Worm (Caenorhabditis elegans): ENCODE data around the gene tag-131.
A peak's percentile ranks its signal among the peaks of the same experiment; 100 is the strongest.

The tag-131 gene

ce11 chrIII:4287379-4287778 is 30.1 kb upstream of the tag-131 start, which contains the start of gene R10E4.3:
TSS of gene R10E4.3 (minus strand) at chrIII:4287479.
- TF ChIP-seq him-1 (tag; optimal IDR thresholded peaks at IDR 0.05) (no peak), W03F9.2 (tag; optimal IDR thresholded peaks at IDR 0.05) (no peak), dao-5 (tag; optimal IDR thresholded peaks at IDR 0.05) (no peak)

DNA sequence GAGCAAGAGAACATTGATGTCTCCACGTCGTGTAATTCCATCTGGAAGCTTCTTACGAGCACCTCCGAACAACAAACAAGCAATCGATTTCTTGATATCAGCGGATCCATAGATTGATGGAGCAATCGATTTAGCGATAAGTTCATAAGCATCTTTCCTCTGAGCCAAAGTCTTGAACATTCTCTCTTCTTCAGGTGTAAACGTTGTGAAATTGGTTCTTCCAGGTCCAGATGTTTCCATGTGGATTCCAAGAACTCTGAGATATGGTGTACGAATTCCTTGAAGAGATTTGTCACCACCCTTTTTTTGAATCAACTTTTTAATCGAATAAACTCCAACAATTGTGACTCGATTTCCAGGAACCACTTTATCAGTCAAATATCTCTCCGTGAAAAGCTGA is 27.6 kb upstream of the tag-131 start:
- TF ChIP-seq him-1 (tag; optimal IDR thresholded peaks at IDR 0.05), result no peak
- TF ChIP-seq dao-5 (tag; optimal IDR thresholded peaks at IDR 0.05), result no peak
- TF ChIP-seq W03F9.2 (tag; optimal IDR thresholded peaks at IDR 0.05), result no peak

ce11 chrIII:4291216-4291691 is 26.2 kb upstream of the tag-131 start, which contains the start of gene mcm-5:
TSS of gene mcm-5 (minus strand) at chrIII:4291266.
- TF ChIP-seq him-1 (tag; optimal IDR thresholded peaks at IDR 0.05), result no peak
- peak; percentile 69 for TF ChIP-seq W03F9.2 (tag; optimal IDR thresholded peaks at IDR 0.05)
- TF ChIP-seq dao-5 (tag; optimal IDR thresholded peaks at IDR 0.05), result no peak

DNA sequence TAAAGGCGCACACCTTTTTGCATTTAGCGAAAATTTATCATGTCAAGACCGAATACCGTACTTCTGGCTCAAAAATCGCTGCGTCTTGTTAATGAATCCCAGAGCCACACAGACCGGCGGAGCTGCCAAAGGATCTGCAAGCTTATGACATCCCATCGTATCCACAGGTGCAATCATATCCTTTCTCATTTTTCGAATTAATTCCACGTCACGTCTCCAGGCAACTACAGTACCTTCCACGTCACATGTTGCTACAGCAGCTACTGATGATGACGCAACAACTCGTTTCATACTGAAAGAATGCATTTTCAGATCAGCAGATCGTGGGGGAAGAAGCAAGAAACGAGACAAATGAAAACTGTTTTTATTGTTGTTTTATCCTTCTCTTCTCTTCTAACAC is 24.4 kb upstream of the tag-131 start, which contains the start of gene R10E4.6:
Gene R10E4.6, plus strand, starts transcription at position 301 of the 400 bp plus-strand sequence.
- TF ChIP-seq dao-5 (tag; optimal IDR thresholded peaks at IDR 0.05) (no peak), him-1 (tag; optimal IDR thresholded peaks at IDR 0.05) (no peak), W03F9.2 (tag; optimal IDR thresholded peaks at IDR 0.05) (no peak)

ce11 chrIII:4294153-4294862 is 23.2 kb upstream of the tag-131 start, which contains the start of the genes nth-1 and R10E4.7:
TSS of gene nth-1 (minus strand) at chrIII:4294253.
TSS of gene R10E4.7 (plus strand) at chrIII:4294812.
- TF ChIP-seq W03F9.2 (tag; optimal IDR thresholded peaks at IDR 0.05) (no peak), dao-5 (tag; optimal IDR thresholded peaks at IDR 0.05) (no peak)

- TF ChIP-seq W03F9.2 (tag; optimal IDR thresholded peaks at IDR 0.05) (no peak), him-1 (tag; optimal IDR thresholded peaks at IDR 0.05) (no peak), dao-5 (tag; optimal IDR thresholded peaks at IDR 0.05) (no peak)
Observed at ce11 chrIII:4300989-4301498, 16.5 kb upstream of the tag-131 start, which contains the start of gene R10E4.11. TSS of gene R10E4.11 (minus strand) at chrIII:4301039.

- TF ChIP-seq W03F9.2 (tag; optimal IDR thresholded peaks at IDR 0.05), result no peak
- TF ChIP-seq him-1 (tag; optimal IDR thresholded peaks at IDR 0.05), result no peak
- TF ChIP-seq dao-5 (tag; optimal IDR thresholded peaks at IDR 0.05), result no peak
Observed at ce11 chrIII:4302293-4302692, 15.2 kb upstream of the tag-131 start, which contains the start of gene R10E4.9. TSS of gene R10E4.9 (minus strand) at chrIII:4302393.

DNA sequence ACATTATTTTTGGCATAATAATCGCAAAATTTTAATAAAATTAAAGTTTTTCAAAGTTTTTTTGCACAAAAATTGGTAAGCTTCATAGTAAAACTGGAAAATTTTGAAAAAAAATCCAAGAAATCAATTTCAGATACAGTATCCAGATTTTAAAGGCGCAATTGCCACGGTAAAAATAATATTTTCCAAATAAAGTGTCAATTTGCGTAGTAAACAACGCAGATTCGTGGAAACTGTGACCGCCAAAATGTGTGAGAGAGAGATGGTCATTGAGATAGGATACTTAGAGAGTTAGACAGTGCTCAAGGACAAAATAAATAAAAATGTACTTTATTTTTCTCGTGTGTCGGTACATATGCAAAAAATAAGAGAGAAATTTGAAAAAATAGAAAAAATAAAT is 14.7 kb upstream of the tag-131 start:
- TF ChIP-seq dao-5 (tag; optimal IDR thresholded peaks at IDR 0.05) (no peak), him-1 (tag; optimal IDR thresholded peaks at IDR 0.05) (no peak), W03F9.2 (tag; optimal IDR thresholded peaks at IDR 0.05) (no peak)

ce11 chrIII:4309303-4309702 is 8.2 kb upstream of the tag-131 start:
- TF ChIP-seq dao-5 (tag; optimal IDR thresholded peaks at IDR 0.05) (no peak), W03F9.2 (tag; optimal IDR thresholded peaks at IDR 0.05) (no peak), him-1 (tag; optimal IDR thresholded peaks at IDR 0.05) (no peak)

DNA sequence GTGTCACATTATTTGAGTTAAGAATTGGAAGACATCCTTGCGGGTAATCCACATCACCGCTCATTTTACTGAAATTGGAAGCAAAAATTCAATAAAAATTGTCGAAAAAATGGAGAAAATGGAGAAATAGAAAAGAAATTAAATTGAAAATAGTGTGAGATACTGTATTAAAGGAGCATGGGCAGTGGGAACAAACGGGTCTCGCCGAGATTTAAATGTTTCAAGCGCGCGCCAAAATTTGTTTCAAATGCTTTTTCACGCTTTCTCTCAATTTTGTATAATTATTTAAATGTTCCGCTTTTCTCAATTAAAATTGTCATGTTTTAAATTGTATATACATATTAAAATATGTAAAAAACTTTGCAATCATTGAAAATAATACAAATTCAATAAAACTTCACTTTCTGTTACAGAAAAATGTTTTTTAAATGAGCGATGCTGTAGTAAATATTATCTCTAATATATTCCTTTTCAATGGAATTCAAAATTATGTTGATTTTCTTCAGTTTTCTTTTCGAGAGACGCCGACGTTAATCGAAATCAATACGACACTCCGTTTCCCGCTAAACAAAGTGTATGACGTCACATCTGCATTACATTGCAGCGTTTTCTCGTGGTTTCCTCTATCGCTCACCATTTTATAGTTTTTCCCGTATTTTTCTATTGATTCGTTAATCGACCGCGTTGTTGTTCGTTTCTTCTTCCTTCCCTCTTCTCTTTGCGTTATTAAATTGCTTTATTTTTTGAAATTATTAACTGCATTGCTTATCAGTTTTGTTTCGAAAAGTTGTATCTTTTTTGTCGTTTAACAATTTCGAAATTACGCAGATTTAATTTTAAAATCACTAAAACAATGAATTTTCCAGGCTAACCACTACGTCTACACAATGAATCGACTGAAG is 4.2 kb upstream of the tag-131 start, which contains the start of the genes evl-14 and dcn-1:
Gene evl-14, minus strand, starts transcription at position 68 of the 902 bp plus-strand sequence.
Gene dcn-1, plus strand, starts transcription at position 852 of the 902 bp plus-strand sequence.
- peak; percentile 50 for TF ChIP-seq W03F9.2 (tag; optimal IDR thresholded peaks at IDR 0.05)
- no peak for TF ChIP-seq dao-5 (tag; optimal IDR thresholded peaks at IDR 0.05)

- TF ChIP-seq dao-5 (tag; optimal IDR thresholded peaks at IDR 0.05) (no peak), W03F9.2 (tag; optimal IDR thresholded peaks at IDR 0.05) (no peak), him-1 (tag; optimal IDR thresholded peaks at IDR 0.05) (no peak)
Observed at ce11 chrIII:4314502-4314901, 3.0 kb upstream of the tag-131 start.

DNA sequence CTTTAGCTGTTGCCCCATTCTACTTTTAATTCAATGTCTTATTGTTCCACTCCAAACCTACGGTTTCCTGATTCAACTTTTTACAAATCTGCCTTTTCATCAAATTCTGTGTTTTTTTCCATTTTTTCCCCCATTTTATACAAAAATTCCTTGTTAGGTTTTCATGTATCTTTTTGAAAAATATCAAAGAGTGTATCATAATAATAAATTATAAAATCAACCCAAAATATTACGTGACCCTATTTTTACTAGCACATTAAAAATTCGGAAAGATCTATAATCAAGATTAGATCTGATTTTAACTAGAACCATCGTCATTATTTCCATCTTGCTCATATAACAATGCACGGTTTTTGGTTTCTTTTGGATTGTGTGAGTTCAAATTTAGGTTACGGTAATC is 2.6 kb downstream of the tag-131 start, which contains the start of gene H38K22.6:
Gene H38K22.6, plus strand, starts transcription at position 301 of the 400 bp plus-strand sequence.
- TF ChIP-seq W03F9.2 (tag; optimal IDR thresholded peaks at IDR 0.05) (no peak), dao-5 (tag; optimal IDR thresholded peaks at IDR 0.05) (no peak), him-1 (tag; optimal IDR thresholded peaks at IDR 0.05) (no peak)

- TF ChIP-seq him-1 (tag; optimal IDR thresholded peaks at IDR 0.05) (no peak), dao-5 (tag; optimal IDR thresholded peaks at IDR 0.05) (no peak), W03F9.2 (tag; optimal IDR thresholded peaks at IDR 0.05) (no peak)
Observed at ce11 chrIII:4321399-4321798, 3.9 kb downstream of the tag-131 start, which contains the start of gene H38K22.7. TSS of gene H38K22.7 (plus strand) at chrIII:4321699.

Data from whole organism, L4/young adult.